Worm (Caenorhabditis elegans): Measurements from ENCODE around the gene ttr-28.
A peak's percentile ranks its signal among the peaks of the same experiment; 100 is the strongest.

The ttr-28 gene

ce11 chrV:12944775-12945174 is 39.8 kb upstream of the ttr-28 start, which contains the start of gene grl-2:
Gene grl-2 (plus strand): TSS chrV:12945075.
- TF ChIP-seq nhr-85 (tag) (peak; percentile 62), sox-4 (tag; optimal IDR thresholded peaks at IDR 0.05) (no peak), irx-1 (tag; optimal IDR thresholded peaks at IDR 0.05) (no peak)

DNA sequence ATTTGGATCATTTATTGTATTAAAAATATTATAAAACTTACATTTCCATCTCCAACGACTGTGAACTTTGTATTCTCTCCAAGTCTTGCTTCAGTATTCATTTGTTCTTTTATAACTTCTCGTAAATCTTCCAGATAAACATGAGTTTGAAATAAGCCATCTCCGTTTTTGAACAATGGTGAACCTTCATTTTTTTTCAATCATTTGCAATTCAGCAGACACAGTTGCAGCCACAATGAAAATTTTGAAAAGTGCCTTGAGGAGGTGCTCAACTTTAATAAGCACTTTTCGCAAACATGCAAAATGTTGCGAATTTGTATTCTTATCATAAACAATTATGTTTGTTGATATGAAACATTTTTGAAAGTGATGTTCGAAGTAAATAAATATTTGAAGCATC is 39.3 kb upstream of the ttr-28 start, which contains the start of gene T16G1.3:
T16G1.3 (minus strand) TSS at position 101 of the 400 bp plus-strand sequence.
- no peak for TF ChIP-seq nhr-77 (tag; optimal IDR thresholded peaks at IDR 0.05)
- no peak for TF ChIP-seq pag-3 (tag; optimal IDR thresholded peaks at IDR 0.05; ENCODE audit: borderline replicate concordance, insufficient read depth)
- TF ChIP-seq ets-5 (GFP tag; IDR thresholded peaks at IDR 0.05): no peak
- no peak for TF ChIP-seq rnt-1 (tag; optimal IDR thresholded peaks at IDR 0.05)
- no peak for TF ChIP-seq nhr-76 (tag; optimal IDR thresholded peaks at IDR 0.05)
- no peak for TF ChIP-seq zip-4 (GFP tag; optimal IDR thresholded peaks at IDR 0.05)
- TF ChIP-seq hpl-2 (GFP tag; optimal IDR thresholded peaks at IDR 0.05): no peak
- TF ChIP-seq blmp-1 (tag; optimal IDR thresholded peaks at IDR 0.05): no peak
- no peak for TF ChIP-seq pax-3 (tag; optimal IDR thresholded peaks at IDR 0.05)
- no peak for TF ChIP-seq nhr-71 (tag; optimal IDR thresholded peaks at IDR 0.05)
- no peak for TF ChIP-seq C04F5.9 (tag; optimal IDR thresholded peaks at IDR 0.05)
- TF ChIP-seq C16A3.4 (tag; optimal IDR thresholded peaks at IDR 0.05): no peak
- TF ChIP-seq mdl-1 (tag; optimal IDR thresholded peaks at IDR 0.05): no peak
- TF ChIP-seq efl-3 (GFP tag; optimal IDR thresholded peaks at IDR 0.05): no peak
- TF ChIP-seq unc-62 (GFP tag; optimal IDR thresholded peaks at IDR 0.05): no peak
- TF ChIP-seq ama-1 (optimal IDR thresholded peaks at IDR 0.05): no peak
- no peak for TF ChIP-seq sox-4 (tag; optimal IDR thresholded peaks at IDR 0.05)
- no peak for TF ChIP-seq Y116A8C.19 (tag; optimal IDR thresholded peaks at IDR 0.05; ENCODE audit: borderline replicate concordance)

DNA sequence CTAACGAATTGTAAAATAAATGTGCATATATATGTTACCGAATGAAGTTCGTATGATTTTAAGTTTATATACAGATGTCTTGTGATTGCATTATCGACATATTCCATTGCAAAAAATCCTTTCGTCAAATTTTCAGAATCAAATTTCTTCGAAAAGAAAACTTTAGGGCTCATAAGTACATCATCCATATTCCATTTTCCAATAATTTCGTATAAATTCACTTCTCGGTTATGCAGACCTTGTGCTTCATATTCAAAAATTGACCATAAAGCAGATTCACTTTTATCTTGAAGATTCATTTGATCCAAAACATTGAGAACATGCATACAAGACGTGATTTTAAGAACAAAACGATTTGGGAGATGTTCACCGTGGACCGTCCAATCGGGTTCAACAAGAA is 38.4 kb upstream of the ttr-28 start:
- no peak for TF ChIP-seq nhr-28 (tag; optimal IDR thresholded peaks at IDR 0.05)
- TF ChIP-seq nhr-77 (tag; optimal IDR thresholded peaks at IDR 0.05): no peak
- no peak for TF ChIP-seq mef-2 (tag; optimal IDR thresholded peaks at IDR 0.05)
- no peak for TF ChIP-seq lsy-2 (tag; optimal IDR thresholded peaks at IDR 0.05)
- TF ChIP-seq ceh-8 (GFP tag; optimal IDR thresholded peaks at IDR 0.05): no peak
- no peak for TF ChIP-seq efl-3 (GFP tag; optimal IDR thresholded peaks at IDR 0.05)
- no peak for TF ChIP-seq aly-2 (tag; optimal IDR thresholded peaks at IDR 0.05)
- no peak for TF ChIP-seq dpl-1 (GFP tag; optimal IDR thresholded peaks at IDR 0.05)
- TF ChIP-seq grh-1 (GFP tag; IDR thresholded peaks at IDR 0.05): no peak
- TF ChIP-seq nhr-19 (GFP tag; conservative IDR thresholded peaks at IDR 0.05): no peak
- TF ChIP-seq zip-4 (GFP tag; optimal IDR thresholded peaks at IDR 0.05): no peak
- no peak for TF ChIP-seq nhr-71 (tag; optimal IDR thresholded peaks at IDR 0.05)
- no peak for TF ChIP-seq efl-1 (optimal IDR thresholded peaks at IDR 0.05)
- TF ChIP-seq efl-1 (GFP tag; optimal IDR thresholded peaks at IDR 0.05 in 1 of 2): no peak
- TF ChIP-seq nhr-90 (tag; optimal IDR thresholded peaks at IDR 0.05; ENCODE audit: poor library complexity): no peak
- TF ChIP-seq unc-98 (GFP tag; IDR thresholded peaks at IDR 0.05): no peak
- TF ChIP-seq vab-15 (tag; optimal IDR thresholded peaks at IDR 0.05): no peak

ce11 chrV:12941797-12942474 is 37.0 kb upstream of the ttr-28 start, which contains the start of gene T16G1.4:
Gene T16G1.4 (minus strand): TSS chrV:12941847.
- TF ChIP-seq dsc-1 (tag; optimal IDR thresholded peaks at IDR 0.05) (no peak), elt-2 (tag; optimal IDR thresholded peaks at IDR 0.05) (peak; percentile 88), lin-35 (GFP tag; optimal IDR thresholded peaks at IDR 0.05) (peak in 1 of 2 experiments; percentile 22), efl-1 (optimal IDR thresholded peaks at IDR 0.05) (no peak), efl-1 (GFP tag; optimal IDR thresholded peaks at IDR 0.05 in 1 of 2) (peak in 1 of 2 experiments; percentile 46), sox-4 (tag; optimal IDR thresholded peaks at IDR 0.05) (no peak), ceh-90 (tag; optimal IDR thresholded peaks at IDR 0.05) (no peak), lir-3 (tag; optimal IDR thresholded peaks at IDR 0.05; ENCODE audit: poor library complexity) (no peak), nhr-20 (tag; optimal IDR thresholded peaks at IDR 0.05) (peak; percentile 8), fos-1 (tag; optimal IDR thresholded peaks at IDR 0.05) (no peak), isw-1 (GFP tag; IDR thresholded peaks at IDR 0.05) (no peak), C04F5.9 (tag; optimal IDR thresholded peaks at IDR 0.05) (no peak)
